Worm (Caenorhabditis elegans): ENCODE data around the gene F55G11.7.

The F55G11.7 gene

DNA sequence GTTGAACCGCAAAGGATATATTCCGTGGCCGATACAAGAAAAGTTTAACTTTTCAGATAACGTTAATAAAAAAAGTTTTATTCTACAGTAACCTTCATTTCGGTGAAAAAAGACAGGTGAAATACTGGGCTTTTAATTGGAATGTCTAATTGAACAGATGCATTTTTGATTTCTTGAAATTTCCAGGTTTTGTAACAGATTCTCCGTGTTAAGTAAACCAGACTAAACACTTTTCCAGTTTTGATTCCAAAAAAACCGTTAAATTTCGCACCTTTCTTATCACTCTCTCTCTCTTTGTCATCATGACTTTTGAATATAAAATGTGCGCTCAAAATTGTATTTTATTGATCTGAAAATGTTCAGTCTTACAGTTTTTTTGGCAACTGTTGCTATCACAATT is 42.0 kb upstream of the F55G11.7 start, which contains the start of gene C32H11.3:
Gene C32H11.3 (plus strand): TSS at position 301 of the 400 bp plus-strand sequence.
- TF ChIP-seq elt-1 (tag; optimal IDR thresholded peaks at IDR 0.05; ENCODE audit: borderline replicate concordance, insufficient read depth) (no peak), ceh-39 (tag; optimal IDR thresholded peaks at IDR 0.05) (no peak), unc-62 (GFP tag; optimal IDR thresholded peaks at IDR 0.05) (no peak), nhr-12 (tag; optimal IDR thresholded peaks at IDR 0.05) (no peak), elt-3 (tag; optimal IDR thresholded peaks at IDR 0.05) (no peak), nhr-237 (tag; optimal IDR thresholded peaks at IDR 0.05) (no peak), hlh-1 (tag; optimal IDR thresholded peaks at IDR 0.05) (no peak), bed-3 (GFP tag; optimal IDR thresholded peaks at IDR 0.05) (no peak), M03D4.4 (tag; optimal IDR thresholded peaks at IDR 0.05) (no peak), blmp-1 (tag; optimal IDR thresholded peaks at IDR 0.05) (no peak), mls-2 (tag; optimal IDR thresholded peaks at IDR 0.05) (no peak)

DNA sequence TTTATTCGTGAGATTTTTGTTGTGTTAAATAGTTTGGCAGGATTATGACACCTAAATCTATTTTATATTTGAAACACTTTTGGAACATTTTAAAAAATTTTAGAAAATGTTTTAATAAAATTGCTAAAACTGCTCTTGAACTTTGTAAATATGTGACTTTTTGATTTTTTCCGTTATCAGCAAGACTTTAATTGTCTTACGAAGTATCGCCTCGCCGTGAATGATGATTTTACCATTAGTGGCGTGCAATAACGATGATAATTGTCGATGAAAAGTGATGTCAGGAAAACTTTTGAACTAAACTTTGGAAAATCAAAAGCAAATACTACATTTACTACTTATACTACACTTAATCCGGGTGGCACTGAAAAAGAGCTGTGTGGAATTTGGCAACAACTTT is 39.7 kb upstream of the F55G11.7 start:
- TF ChIP-seq elt-1 (tag; optimal IDR thresholded peaks at IDR 0.05; ENCODE audit: borderline replicate concordance, insufficient read depth), result no peak
- TF ChIP-seq nhr-12 (tag; optimal IDR thresholded peaks at IDR 0.05), result no peak
- no peak for TF ChIP-seq nhr-28 (tag; optimal IDR thresholded peaks at IDR 0.05)
- TF ChIP-seq hlh-1 (tag; optimal IDR thresholded peaks at IDR 0.05), result no peak
- TF ChIP-seq drap-1 (GFP tag; optimal IDR thresholded peaks at IDR 0.05), result no peak
- no peak for TF ChIP-seq mep-1 (tag; optimal IDR thresholded peaks at IDR 0.05)
- no peak for TF ChIP-seq blmp-1 (tag; optimal IDR thresholded peaks at IDR 0.05)
- TF ChIP-seq pha-4 (tag; optimal IDR thresholded peaks at IDR 0.05), result no peak
- TF ChIP-seq ces-1 (GFP tag; optimal IDR thresholded peaks at IDR 0.05), result no peak
- no peak for TF ChIP-seq ceh-83 (GFP tag; optimal IDR thresholded peaks at IDR 0.05)
- no peak for TF ChIP-seq sptf-1 (tag; optimal IDR thresholded peaks at IDR 0.05)
- no peak for TF ChIP-seq tbx-8 (GFP tag; optimal IDR thresholded peaks at IDR 0.05)
- TF ChIP-seq unc-39 (tag; optimal IDR thresholded peaks at IDR 0.05), result no peak
- no peak for TF ChIP-seq lin-32 (GFP tag; optimal IDR thresholded peaks at IDR 0.05)
- TF ChIP-seq ham-2 (GFP tag; optimal IDR thresholded peaks at IDR 0.05), result no peak
- no peak for TF ChIP-seq mls-2 (tag; optimal IDR thresholded peaks at IDR 0.05)
- no peak for TF ChIP-seq snpc-4 (tag; optimal IDR thresholded peaks at IDR 0.05)

DNA sequence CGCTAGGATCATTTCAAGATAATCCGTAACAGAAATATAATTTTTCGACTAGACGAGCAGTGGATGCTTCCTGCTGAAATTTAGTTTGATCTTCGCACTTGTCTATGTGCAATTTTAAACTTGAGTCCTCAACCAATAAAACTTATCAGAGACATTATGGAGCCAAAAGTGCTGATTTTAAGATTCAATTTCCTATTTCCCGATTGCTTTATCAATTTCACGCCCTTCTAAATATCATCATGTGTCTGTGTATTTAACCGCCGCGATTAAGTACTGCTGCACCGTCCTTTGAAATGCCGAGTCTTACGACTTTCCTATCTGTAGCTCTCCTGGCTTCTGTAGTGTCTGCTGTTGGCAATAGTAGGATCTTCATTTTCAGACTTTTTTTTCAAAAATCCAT is 39.2 kb upstream of the F55G11.7 start, which contains the start of gene C32H11.4:
Gene C32H11.4 (plus strand): TSS at position 238 of the 400 bp plus-strand sequence.
- no peak for TF ChIP-seq ces-1 (GFP tag; optimal IDR thresholded peaks at IDR 0.05)
- TF ChIP-seq tbx-8 (GFP tag; optimal IDR thresholded peaks at IDR 0.05), result no peak
- no peak for TF ChIP-seq mls-2 (tag; optimal IDR thresholded peaks at IDR 0.05)
- no peak for TF ChIP-seq ham-2 (GFP tag; optimal IDR thresholded peaks at IDR 0.05)
- no peak for TF ChIP-seq flh-1 (GFP tag; optimal IDR thresholded peaks at IDR 0.05)
- no peak for TF ChIP-seq ztf-11 (tag; optimal IDR thresholded peaks at IDR 0.05)
- TF ChIP-seq sem-2 (GFP tag; optimal IDR thresholded peaks at IDR 0.05), result no peak
- no peak for TF ChIP-seq drap-1 (GFP tag; optimal IDR thresholded peaks at IDR 0.05)
- TF ChIP-seq lsy-2 (tag; optimal IDR thresholded peaks at IDR 0.05), result no peak
- TF ChIP-seq elt-1 (tag; optimal IDR thresholded peaks at IDR 0.05; ENCODE audit: borderline replicate concordance, insufficient read depth), result no peak
- no peak for TF ChIP-seq mab-5 (tag; optimal IDR thresholded peaks at IDR 0.05)
- no peak for TF ChIP-seq unc-120 (tag; optimal IDR thresholded peaks at IDR 0.05; ENCODE audit: poor library complexity, severe bottlenecking)
- no peak for TF ChIP-seq M03D4.4 (tag; optimal IDR thresholded peaks at IDR 0.05)

DNA sequence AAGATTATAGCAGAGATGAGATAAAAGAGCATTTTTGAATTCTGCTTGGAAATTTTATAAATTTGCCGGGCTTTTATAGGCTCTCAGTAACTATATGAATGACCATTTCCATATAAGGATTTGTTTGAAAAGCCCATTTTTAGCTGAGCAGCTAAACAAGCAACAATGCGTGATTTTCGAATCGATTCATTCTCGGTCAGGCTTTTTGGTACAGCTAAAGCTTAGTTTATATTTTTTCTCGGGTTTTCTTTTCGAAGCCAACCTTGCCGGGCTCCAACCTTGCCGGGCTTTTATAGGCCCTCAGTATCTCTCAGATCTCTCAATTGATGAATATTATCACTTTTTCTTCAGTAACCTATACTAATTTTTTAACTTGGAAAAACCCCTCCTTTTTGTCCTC is 35.9 kb upstream of the F55G11.7 start, which contains the start of gene srlf-4:
Gene srlf-4 (minus strand): TSS at position 101 of the 400 bp plus-strand sequence.
- TF ChIP-seq unc-120 (tag; optimal IDR thresholded peaks at IDR 0.05; ENCODE audit: poor library complexity, severe bottlenecking) (peak; percentile 13), ztf-11 (tag; optimal IDR thresholded peaks at IDR 0.05) (no peak)

DNA sequence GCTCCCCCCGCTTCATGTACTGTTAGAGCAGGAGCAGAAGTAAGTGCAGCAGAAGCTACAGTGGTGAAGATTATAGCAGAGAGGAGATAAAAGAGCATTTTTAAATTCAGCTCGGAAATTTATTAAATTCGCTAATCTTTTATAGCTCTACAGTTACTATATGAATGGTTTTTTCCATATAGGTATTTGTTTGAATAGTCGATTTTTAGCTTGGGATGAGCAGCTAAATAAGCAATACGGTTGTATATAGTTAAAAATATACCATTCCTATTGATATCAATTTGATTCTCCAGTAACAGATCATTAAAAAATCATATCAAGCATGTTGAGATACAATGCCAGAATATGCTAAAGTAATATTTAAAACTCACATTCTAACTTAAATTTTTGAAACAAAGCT is 33.6 kb upstream of the F55G11.7 start, which contains the start of gene srlf-5:
Gene srlf-5 (minus strand): TSS at position 101 of the 400 bp plus-strand sequence.
- no peak for TF ChIP-seq unc-120 (tag; optimal IDR thresholded peaks at IDR 0.05; ENCODE audit: poor library complexity, severe bottlenecking)
- TF ChIP-seq mls-2 (tag; optimal IDR thresholded peaks at IDR 0.05), result no peak
- TF ChIP-seq nhr-28 (tag; optimal IDR thresholded peaks at IDR 0.05), result no peak
- no peak for TF ChIP-seq elt-3 (tag; optimal IDR thresholded peaks at IDR 0.05)
- TF ChIP-seq sem-2 (GFP tag; optimal IDR thresholded peaks at IDR 0.05), result no peak
- no peak for TF ChIP-seq nhr-237 (tag; optimal IDR thresholded peaks at IDR 0.05)
- TF ChIP-seq bed-3 (GFP tag; optimal IDR thresholded peaks at IDR 0.05), result no peak
- TF ChIP-seq lin-32 (GFP tag; optimal IDR thresholded peaks at IDR 0.05), result no peak

All from whole organism, mixed stage, embryonic.